Fruit fly (Drosophila melanogaster) whole organism, embryonic: ENCODE results near the gene CG18262.

Experiments
- Atf6 ChIP-seq: fragments of 200-800 bp; sonication (Bioruptor generic); IDR thresholded peaks from 2 replicates; pipeline ENCODE4 v1.3.6; 2022; ENCODE audit warnings: missing biosample characterization, missing genetic modification characterization
- CG10321 ChIP-seq: fragments of 200-800 bp; sonication (Bioruptor generic); IDR thresholded peaks from 2 replicates; pipeline ENCODE4 v1.3.6; 2022; ENCODE audit warnings: missing biosample characterization, missing genetic modification characterization
- CG10462 ChIP-seq: fragments of 200-800 bp; sonication (Bioruptor generic); optimal IDR thresholded peaks from 2 replicates; lab custom pipeline; 2016; ENCODE audit warnings: missing biosample characterization, missing genetic modification characterization
- CG10543 ChIP-seq: fragments of 200-800 bp; sonication (Bioruptor generic); optimal IDR thresholded peaks from 3 replicates; lab custom pipeline; 2017; ENCODE audit warnings: missing biosample characterization, mild to moderate bottlenecking, missing genetic modification characterization, moderate library complexity
- CG10565 ChIP-seq: fragments of 200-800 bp; sonication (Bioruptor generic); optimal IDR thresholded peaks from 3 replicates; lab custom pipeline; 2016; ENCODE audit warnings: missing biosample characterization, mild to moderate bottlenecking, missing genetic modification characterization
- CG12219 ChIP-seq: fragments of 200-800 bp; sonication (Bioruptor generic); optimal IDR thresholded peaks from 3 replicates; lab custom pipeline; 2018; ENCODE audit warnings: missing biosample characterization, mild to moderate bottlenecking, missing genetic modification characterization
- CG12391 ChIP-seq: fragments of 200-800 bp; sonication (Bioruptor generic); optimal IDR thresholded peaks from 3 replicates; lab custom pipeline; 2018; ENCODE audit warnings: missing biosample characterization, mild to moderate bottlenecking, missing genetic modification characterization, moderate library complexity
- CG13296 ChIP-seq: fragments of 200-800 bp; sonication (Bioruptor generic); optimal IDR thresholded peaks from 3 replicates; lab custom pipeline; 2018; ENCODE audit warnings: missing biosample characterization, mild to moderate bottlenecking, missing genetic modification characterization
- CG1603 ChIP-seq: fragments of 200-800 bp; sonication (Bioruptor generic); optimal IDR thresholded peaks from 2 replicates; lab custom pipeline; 2019; ENCODE audit warnings: missing biosample characterization, mild to moderate bottlenecking, missing genetic modification characterization, moderate library complexity
- CG17328 ChIP-seq: fragments of 200-800 bp; sonication (Bioruptor generic); IDR thresholded peaks from 2 replicates; pipeline ENCODE4 v1.3.6; 2022; ENCODE audit warnings: missing biosample characterization, missing genetic modification characterization
- CG17612 ChIP-seq: fragments of 200-800 bp; sonication (Bioruptor generic); IDR thresholded peaks from 2 replicates; pipeline ENCODE4 v1.3.6; 2022; ENCODE audit warnings: missing biosample characterization, missing genetic modification characterization
- CG2120 ChIP-seq: fragments of 200-800 bp; sonication (Bioruptor generic); optimal IDR thresholded peaks from 3 replicates; lab custom pipeline; 2016; ENCODE audit warnings: missing biosample characterization, missing genetic modification characterization
- CG2678 ChIP-seq: fragments of 200-800 bp; sonication (Bioruptor generic); optimal IDR thresholded peaks from 3 replicates; lab custom pipeline; 2019; ENCODE audit warnings: missing biosample characterization, mild to moderate bottlenecking, missing genetic modification characterization, moderate library complexity
- CG2875 ChIP-seq: fragments of 200-800 bp; sonication (Bioruptor generic); optimal IDR thresholded peaks from 2 replicates; lab custom pipeline; 2017; ENCODE audit warnings: missing biosample characterization, mild to moderate bottlenecking, missing genetic modification characterization, missing genetic modification reagents
- CG4360 ChIP-seq: fragments of 200-800 bp; sonication (Bioruptor generic); IDR thresholded peaks from 2 replicates; pipeline ENCODE4 v1.3.6; 2022; ENCODE audit warnings: missing biosample characterization, missing genetic modification characterization
- CG4854 ChIP-seq: fragments of 200-800 bp; sonication (Bioruptor generic); optimal IDR thresholded peaks from 2 replicates; lab custom pipeline; 2016; ENCODE audit warnings: missing biosample characterization, missing genetic modification characterization, inconsistent platforms
- CG6254 ChIP-seq: fragments of 200-800 bp; sonication (Bioruptor generic); optimal IDR thresholded peaks from 3 replicates; lab custom pipeline; 2017; ENCODE audit warnings: mild to moderate bottlenecking, missing biosample characterization, missing genetic modification reagents, missing genetic modification characterization
- CG6813 ChIP-seq: fragments of 200-800 bp; sonication (Bioruptor generic); optimal IDR thresholded peaks from 2 replicates; lab custom pipeline; 2017; ENCODE audit warnings: missing biosample characterization, missing genetic modification characterization, mild to moderate bottlenecking, moderate library complexity, missing genetic modification reagents
- CG7556 ChIP-seq: fragments of 200-800 bp; sonication (Bioruptor generic); optimal IDR thresholded peaks from 2 replicates; lab custom pipeline; 2017; ENCODE audit warnings: missing biosample characterization, mild to moderate bottlenecking, missing genetic modification characterization
- CG7839 ChIP-seq: fragments of 200-800 bp; sonication (Bioruptor generic); optimal IDR thresholded peaks from 3 replicates; lab custom pipeline; 2018; ENCODE audit warnings: missing biosample characterization, mild to moderate bottlenecking, missing genetic modification characterization, moderate library complexity
- CG8478 ChIP-seq: fragments of >200 bp; optimal IDR thresholded peaks from 2 replicates; lab custom pipeline; 2018
- CHES-1-like ChIP-seq: fragments of 200-800 bp; sonication (Bioruptor generic); optimal IDR thresholded peaks from 2 replicates; lab custom pipeline; 2016; ENCODE audit warnings: missing biosample characterization, missing genetic modification characterization
- Deaf1 ChIP-seq: fragments of 200-800 bp; optimal IDR thresholded peaks from 3 replicates; lab custom pipeline; 2019; ENCODE audit warnings: missing biosample characterization, mild to moderate bottlenecking, missing genetic modification characterization, moderate library complexity
- Ets97D ChIP-seq: fragments of 200-800 bp; sonication (Bioruptor generic); optimal IDR thresholded peaks from 3 replicates; lab custom pipeline; 2016; ENCODE audit warnings: missing biosample characterization, missing genetic modification characterization
- HmgD ChIP-seq: fragments of 200-800 bp; sonication (Bioruptor generic); optimal IDR thresholded peaks from 3 replicates; lab custom pipeline; 2016; ENCODE audit warnings: missing biosample characterization, missing genetic modification characterization
- Hmr ChIP-seq: fragments of 200-800 bp; sonication (Bioruptor generic); optimal IDR thresholded peaks from 3 replicates; lab custom pipeline; 2017; ENCODE audit warnings: mild to moderate bottlenecking, missing biosample characterization, missing genetic modification reagents, missing genetic modification characterization
- Med ChIP-seq: fragments of 200-800 bp; sonication (Bioruptor generic); peaks from one replicate; lab custom pipeline; 2016; ENCODE audit warnings: missing biosample characterization, missing genetic modification characterization, mild to moderate bottlenecking, inconsistent platforms, moderate library complexity
- Meics ChIP-seq: fragments of 200-800 bp; sonication (Bioruptor generic); optimal IDR thresholded peaks from 2 replicates; lab custom pipeline; 2017; ENCODE audit warnings: missing biosample characterization, mild to moderate bottlenecking, missing genetic modification characterization
- Sox100B ChIP-seq: fragments of 200-800 bp; sonication (Bioruptor generic); optimal IDR thresholded peaks from 3 replicates; lab custom pipeline; 2018; ENCODE audit warnings: missing biosample characterization, mild to moderate bottlenecking, missing genetic modification characterization
- Ssrp ChIP-seq: fragments of 200-800 bp; sonication (Bioruptor generic); optimal IDR thresholded peaks from 2 replicates; lab custom pipeline; 2018; ENCODE audit warnings: missing biosample characterization, mild to moderate bottlenecking, missing genetic modification characterization, moderate library complexity
- Xbp1 ChIP-seq: fragments of 200-800 bp; sonication (Bioruptor generic); optimal IDR thresholded peaks from 3 replicates; lab custom pipeline; 2016; ENCODE audit warnings: missing biosample characterization, mild to moderate bottlenecking, missing genetic modification characterization
- Xrp1 ChIP-seq: fragments of 200-800 bp; sonication (Bioruptor generic); IDR thresholded peaks from 2 replicates; pipeline ENCODE4 v1.3.6; 2022; ENCODE audit warnings: missing biosample characterization, missing genetic modification characterization
- caup ChIP-seq: fragments of 200-800 bp; sonication (Bioruptor generic); optimal IDR thresholded peaks from 3 replicates; lab custom pipeline; 2017; ENCODE audit warnings: missing biosample characterization, mild to moderate bottlenecking, missing genetic modification characterization, moderate library complexity; ENCODE audit not compliant: severe bottlenecking
- chm ChIP-seq: fragments of 200-800 bp; sonication (Bioruptor generic); IDR thresholded peaks from 2 replicates; pipeline ENCODE4 v1.3.6; 2022; ENCODE audit warnings: missing biosample characterization, missing genetic modification characterization
- ci ChIP-seq: fragments of 200-800 bp; sonication (Bioruptor generic); IDR thresholded peaks from 3 replicates; pipeline ENCODE4 v1.3.6; 2022; ENCODE audit warnings: missing biosample characterization, missing genetic modification characterization
- crp ChIP-seq, 2 experiments: fragments of 200-800 bp; sonication (Bioruptor generic); optimal IDR thresholded peaks; 2 replicates in 1 of 2; 3 replicates in 1 of 2; lab custom pipeline; 2017; ENCODE audit warnings: missing biosample characterization in 2 of 2, missing genetic modification characterization in 2 of 2, mild to moderate bottlenecking in 1 of 2, moderate library complexity in 1 of 2
- cwo ChIP-seq: fragments of 200-800 bp; sonication (Bioruptor generic); optimal IDR thresholded peaks from 3 replicates; lab custom pipeline; 2017; ENCODE audit warnings: missing biosample characterization, missing genetic modification characterization, mild to moderate bottlenecking, moderate library complexity, missing genetic modification reagents
- dpn ChIP-seq, 2 experiments: fragments of 200-800 bp; sonication (Bioruptor generic); optimal IDR thresholded peaks; 3 replicates each; lab custom pipeline; 2016; ENCODE audit warnings: missing biosample characterization in 2 of 2, missing genetic modification characterization in 2 of 2
- dysf ChIP-seq: fragments of 200-800 bp; sonication (Bioruptor generic); IDR thresholded peaks from 3 replicates; pipeline ENCODE4 v1.3.6; 2022; ENCODE audit warnings: missing biosample characterization, missing genetic modification characterization
- exex ChIP-seq: fragments of 200-800 bp; sonication (Bioruptor generic); optimal IDR thresholded peaks from 4 replicates; lab custom pipeline; 2018; ENCODE audit warnings: missing biosample characterization, mild to moderate bottlenecking, missing genetic modification characterization, moderate library complexity
- gem ChIP-seq: fragments of 200-800 bp; sonication (Bioruptor generic); optimal IDR thresholded peaks from 2 replicates; lab custom pipeline; 2019; ENCODE audit warnings: missing biosample characterization, mild to moderate bottlenecking, missing genetic modification characterization, moderate library complexity
- her ChIP-seq: fragments of 200-800 bp; sonication (Bioruptor generic); optimal IDR thresholded peaks from 2 replicates; lab custom pipeline; 2016; ENCODE audit warnings: missing biosample characterization, missing genetic modification characterization
- kah ChIP-seq: fragments of 200-800 bp; sonication (Bioruptor generic); optimal IDR thresholded peaks from 2 replicates; lab custom pipeline; 2018; ENCODE audit warnings: missing biosample characterization, mild to moderate bottlenecking, missing genetic modification characterization
- lab ChIP-seq: fragments of 200-800 bp; sonication (Bioruptor generic); optimal IDR thresholded peaks from 3 replicates; lab custom pipeline; 2017; ENCODE audit warnings: missing biosample characterization, missing genetic modification characterization, mild to moderate bottlenecking, moderate library complexity, missing genetic modification reagents
- lilli ChIP-seq: fragments of 200-800 bp; sonication (Bioruptor generic); optimal IDR thresholded peaks from 3 replicates; lab custom pipeline; 2016; ENCODE audit warnings: missing biosample characterization, missing genetic modification characterization
- pan ChIP-seq, 4 experiments: fragments of >200 bp in 3 of 4; fragments of 200-800 bp in 1 of 4; sonication (Bioruptor generic) in 1 of 4; optimal IDR thresholded peaks in 3 of 4; IDR thresholded peaks in 1 of 4; 2 replicates each; pipeline versions ENCODE4 v1.3.6 to Lab custom; 2017 to 2022; ENCODE audit warnings: missing biosample characterization in 2 of 4, missing genetic modification characterization in 2 of 4, mixed read lengths in 1 of 4
- pum ChIP-seq: fragments of 200-800 bp; sonication (Bioruptor generic); optimal IDR thresholded peaks from 2 replicates; lab custom pipeline; 2016; ENCODE audit warnings: missing biosample characterization, missing genetic modification characterization
- row ChIP-seq: fragments of 200-800 bp; sonication (Bioruptor generic); IDR thresholded peaks from 3 replicates; pipeline ENCODE4 v1.3.6; 2022; ENCODE audit warnings: missing biosample characterization, missing genetic modification characterization

The CG18262 gene

dm6 chrX:8141353-8142066, 11.2 kb upstream of the CG18262 start (continued):
- TF ChIP-seq CG8478 (peak; percentile 84), CG7839 (tag; lab: Kevin White, UChicago) (peak; percentile 17), lab (GFP tag; lab: Kevin White, UChicago) (peak; percentile 60), gem (tag; lab: Kevin White, UChicago) (peak; percentile 46), dpn (GFP tag; optimal IDR thresholded peaks at IDR 0.05; lab: Kevin White, UChicago) (peak in 1 of 2 experiments; percentile 57), CG2120 (GFP tag; lab: Kevin White, UChicago) (peak; percentile 90), exex (tag; lab: Kevin White, UChicago) (no peak), Atf6 (0 out of 2 replicates have a peak, but pooled peaks have one; percentile 8), row (0 out of 3 replicates have a peak, but pooled peaks have one; percentile 24), dysf (GFP tag; lab: Robert Waterston, UW) (peak; percentile 25; the same call in 1 of the 3 replicates), CG4854 (GFP tag; lab: Kevin White, UChicago) (no peak), Ssrp (tag; lab: Kevin White, UChicago) (no peak), CG10565 (GFP tag; lab: Kevin White, UChicago) (no peak), Med (peak; percentile 83), CHES-1-like (peak; percentile 11), CG17612 (GFP tag; lab: Robert Waterston, UW) (peak; percentile 27; the same call in 1 of the 2 replicates), caup (peak; percentile 17), CG10543 (GFP tag; lab: Kevin White, UChicago) (peak; percentile 87), Xbp1 (GFP tag; lab: Kevin White, UChicago) (peak; percentile 16), cwo (GFP tag; lab: Kevin White, UChicago) (peak; percentile 39), CG4360 (GFP tag; lab: Robert Waterston, UW) (peak; percentile 53; the same call in 1 of the 2 replicates), ci (0 out of 3 replicates have a peak, but pooled peaks have one; percentile 48), Xrp1 (peak; percentile 21; the same call in 1 of the 2 replicates), CG6254 (GFP tag; lab: Kevin White, UChicago) (no peak), Sox100B (GFP tag; lab: Kevin White, UChicago) (peak; percentile 9), CG13296 (GFP tag; lab: Kevin White, UChicago) (no peak), CG2678 (peak; percentile 39), lilli (peak; percentile 67), CG2875 (GFP tag; lab: Kevin White, UChicago) (no peak), CG12391 (no peak), her (GFP tag; lab: Kevin White, UChicago) (peak; percentile 29), pan (optimal IDR thresholded peaks at IDR 0.05; lab: Kevin White, UChicago) (no peak), pan (GFP tag; optimal IDR thresholded peaks at IDR 0.05 in 1 of 2, IDR thresholded peaks at IDR 0.05 in 1 of 2) (no peak), Deaf1 (peak; percentile 90), CG17328 (GFP tag; lab: Robert Waterston, UW) (peak; percentile 21; the same call in 1 of the 2 replicates), CG7556 (GFP tag; lab: Kevin White, UChicago) (peak; percentile 28), HmgD (GFP tag; lab: Kevin White, UChicago) (peak; percentile 11), CG6813 (GFP tag; lab: Kevin White, UChicago) (peak; percentile 6), Meics (GFP tag; lab: Kevin White, UChicago) (peak; percentile 24), kah (GFP tag; lab: Kevin White, UChicago) (peak; percentile 9), CG10321 (GFP tag; lab: Robert Waterston, UW) (peak; percentile 90), chm (GFP tag; lab: Robert Waterston, UW) (no peak), crp (GFP tag; optimal IDR thresholded peaks at IDR 0.05; lab: Kevin White, UChicago) (no peak), CG12219 (GFP tag; lab: Kevin White, UChicago) (peak; percentile 10), Ets97D (GFP tag; lab: Kevin White, UChicago) (no peak), Hmr (GFP tag; lab: Kevin White, UChicago) (peak; percentile 29), pum (GFP tag; lab: Kevin White, UChicago) (no peak), CG1603 (tag; lab: Kevin White, UChicago) (peak; percentile 37), CG10462 (peak; percentile 50)
